Worm (Caenorhabditis elegans): ENCODE data around the gene idpp-9.
A peak's percentile ranks its signal among the peaks of the same experiment; 100 is the strongest.

Gene idpp-9

DNA sequence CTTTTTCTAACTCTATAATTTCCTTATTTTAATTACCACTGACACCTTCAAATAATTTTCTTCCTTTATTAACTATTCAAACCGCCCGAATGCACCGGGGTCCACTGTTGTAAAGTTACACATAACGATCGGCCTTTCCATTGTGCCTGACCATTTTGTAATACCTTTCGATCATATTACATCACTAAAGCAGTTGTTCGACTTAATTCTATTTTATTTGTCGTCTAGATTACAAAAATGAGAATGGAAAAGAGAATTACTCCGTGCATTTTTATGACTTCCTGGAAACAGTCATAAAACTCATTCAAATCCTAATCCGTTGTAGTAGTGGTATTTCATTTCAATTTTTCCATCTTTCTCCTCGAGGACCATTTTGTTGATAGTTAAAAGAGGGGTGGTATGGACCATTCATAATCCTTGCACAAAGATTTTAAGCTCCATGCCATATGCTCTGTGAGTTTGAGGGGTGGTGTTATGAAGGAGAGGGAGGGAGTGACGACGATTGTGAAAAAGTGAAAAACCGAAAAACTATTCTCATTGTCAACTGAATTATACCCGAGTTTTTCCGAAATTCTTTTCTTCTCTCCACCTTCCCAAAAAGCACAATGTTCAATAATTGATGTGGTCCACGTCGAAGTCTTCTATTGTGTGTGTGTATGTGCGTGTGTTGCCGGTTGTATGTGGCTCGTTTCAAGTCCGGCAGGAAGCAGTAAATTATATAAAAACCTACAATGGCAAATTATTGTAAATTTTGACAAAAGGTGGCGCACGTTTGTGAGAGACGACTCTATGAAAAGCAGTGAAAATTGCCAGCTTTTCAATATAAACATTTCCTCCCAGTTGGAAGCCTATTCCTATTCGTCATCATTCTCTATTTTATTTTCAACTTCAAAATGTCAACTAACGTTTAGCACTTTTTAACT lies 17.1 kb downstream of the idpp-9 start:
- TF ChIP-seq him-1 (tag; optimal IDR thresholded peaks at IDR 0.05) (peak; percentile 8), dao-5 (tag; optimal IDR thresholded peaks at IDR 0.05) (no peak)

DNA sequence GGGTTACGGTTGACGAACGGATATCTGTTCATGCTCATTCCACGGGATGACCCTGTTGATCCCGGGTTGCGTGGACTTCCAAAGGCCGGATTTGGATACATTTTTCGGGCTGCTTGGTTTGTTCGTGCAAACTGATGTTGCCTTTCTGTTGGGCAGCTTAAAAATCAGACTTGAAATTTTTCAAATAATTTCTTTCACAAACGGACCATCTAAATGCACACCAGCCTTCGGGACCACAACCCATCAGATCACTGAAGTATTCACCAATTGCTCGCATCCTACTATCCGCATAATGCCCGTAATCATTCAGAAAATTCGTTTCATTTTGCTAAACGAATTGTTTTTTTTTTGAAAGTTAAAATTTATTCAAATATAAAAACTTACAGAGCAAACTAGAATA lies 20.1 kb downstream of the idpp-9 start, which contains the start of gene F47F2.3:
Gene F47F2.3, minus strand, starts transcription at position 101 of the 400 bp plus-strand sequence.
- no peak for TF ChIP-seq him-1 (tag; optimal IDR thresholded peaks at IDR 0.05)
- TF ChIP-seq dao-5 (tag; optimal IDR thresholded peaks at IDR 0.05): no peak
- no peak for TF ChIP-seq W03F9.2 (tag; optimal IDR thresholded peaks at IDR 0.05)

DNA sequence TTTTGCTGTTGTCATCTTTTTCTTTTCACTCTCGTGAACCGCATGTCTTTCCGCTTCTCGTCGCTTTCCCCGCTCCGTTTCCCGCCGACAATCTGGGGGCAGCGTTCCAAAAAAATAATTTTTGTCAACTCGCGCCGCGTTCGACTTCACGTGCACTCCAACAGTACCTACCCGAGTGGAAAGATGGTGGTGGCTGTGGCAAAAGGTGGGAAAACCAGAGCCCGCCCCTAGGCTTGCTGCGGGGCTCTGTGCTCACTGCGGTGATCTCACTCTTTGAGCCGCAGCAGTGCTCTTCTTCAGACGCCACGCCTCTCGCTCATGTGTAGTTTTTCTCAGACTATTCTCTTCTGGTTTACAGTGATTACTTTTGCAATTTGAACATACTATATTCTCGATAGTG lies 28.1 kb downstream of the idpp-9 start:
- no peak for TF ChIP-seq dao-5 (tag; optimal IDR thresholded peaks at IDR 0.05)
- TF ChIP-seq him-1 (tag; optimal IDR thresholded peaks at IDR 0.05): no peak
- TF ChIP-seq W03F9.2 (tag; optimal IDR thresholded peaks at IDR 0.05): no peak

DNA sequence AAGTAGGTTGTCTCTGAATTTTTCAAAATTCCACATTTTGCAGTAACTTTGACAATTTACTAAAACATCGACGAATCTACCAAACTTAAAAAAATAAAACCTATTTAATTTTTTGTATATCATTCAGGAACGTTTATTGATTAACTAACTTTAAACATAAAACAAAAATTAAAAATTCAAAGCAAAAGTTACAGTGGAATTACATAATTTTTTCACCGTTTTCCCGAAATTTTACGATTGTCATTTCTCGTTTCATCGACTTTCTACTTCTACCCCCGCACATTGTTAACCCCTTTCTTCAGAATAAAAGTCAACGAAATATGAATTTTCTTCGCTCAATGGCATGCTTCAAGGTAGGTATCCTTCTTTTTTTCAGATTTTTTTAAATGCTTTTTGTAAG lies 37.4 kb downstream of the idpp-9 start, which contains the start of gene F47F2.1:
Gene F47F2.1, plus strand, starts transcription at position 301 of the 400 bp plus-strand sequence.
- TF ChIP-seq dao-5 (tag; optimal IDR thresholded peaks at IDR 0.05): no peak
- no peak for TF ChIP-seq W03F9.2 (tag; optimal IDR thresholded peaks at IDR 0.05)
- TF ChIP-seq him-1 (tag; optimal IDR thresholded peaks at IDR 0.05): no peak

DNA sequence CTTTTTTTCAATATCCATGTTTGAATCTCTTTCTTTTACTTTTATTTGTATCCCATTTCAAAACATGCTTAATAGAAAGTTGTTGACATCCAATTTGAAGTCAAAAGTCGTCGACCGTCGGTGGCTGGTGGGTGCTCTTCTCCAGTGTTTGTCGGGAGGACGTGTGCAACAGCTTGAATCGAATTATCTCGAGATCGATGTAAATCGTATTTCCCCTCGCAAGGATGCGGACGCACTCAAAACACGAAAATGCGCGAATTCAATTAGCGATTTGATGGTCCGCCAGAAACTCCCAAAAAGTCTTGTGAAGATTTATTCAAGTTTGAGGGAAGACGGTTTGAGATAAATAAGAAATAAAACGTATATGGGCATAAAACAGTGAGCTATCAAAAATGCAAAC lies 39.9 kb downstream of the idpp-9 start:
- TF ChIP-seq W03F9.2 (tag; optimal IDR thresholded peaks at IDR 0.05) (no peak), dao-5 (tag; optimal IDR thresholded peaks at IDR 0.05) (no peak), him-1 (tag; optimal IDR thresholded peaks at IDR 0.05) (no peak)

DNA sequence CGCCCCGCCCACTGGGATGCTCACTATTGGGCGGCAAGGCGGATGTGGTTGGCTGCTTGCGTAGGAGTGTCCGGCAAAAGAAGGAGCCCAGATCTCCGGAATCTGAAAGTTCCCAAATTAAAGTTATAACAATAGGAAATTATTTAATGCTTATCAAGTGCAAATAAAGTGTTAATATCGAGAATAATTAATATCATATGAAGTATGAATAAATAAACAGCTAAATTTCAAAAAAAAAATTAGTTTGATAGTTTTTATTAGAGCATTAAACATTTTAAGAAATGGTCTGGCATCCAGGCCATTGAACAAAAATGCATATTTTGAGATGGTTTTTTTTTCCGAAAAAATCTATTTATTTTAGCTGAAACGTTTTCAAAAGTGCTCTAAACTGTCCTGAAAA lies 42.2 kb downstream of the idpp-9 start, which contains the start of gene lim-4:
Gene lim-4, minus strand, starts transcription at position 101 of the 400 bp plus-strand sequence.
- TF ChIP-seq dao-5 (tag; optimal IDR thresholded peaks at IDR 0.05) (no peak), W03F9.2 (tag; optimal IDR thresholded peaks at IDR 0.05) (no peak), him-1 (tag; optimal IDR thresholded peaks at IDR 0.05) (no peak)

DNA sequence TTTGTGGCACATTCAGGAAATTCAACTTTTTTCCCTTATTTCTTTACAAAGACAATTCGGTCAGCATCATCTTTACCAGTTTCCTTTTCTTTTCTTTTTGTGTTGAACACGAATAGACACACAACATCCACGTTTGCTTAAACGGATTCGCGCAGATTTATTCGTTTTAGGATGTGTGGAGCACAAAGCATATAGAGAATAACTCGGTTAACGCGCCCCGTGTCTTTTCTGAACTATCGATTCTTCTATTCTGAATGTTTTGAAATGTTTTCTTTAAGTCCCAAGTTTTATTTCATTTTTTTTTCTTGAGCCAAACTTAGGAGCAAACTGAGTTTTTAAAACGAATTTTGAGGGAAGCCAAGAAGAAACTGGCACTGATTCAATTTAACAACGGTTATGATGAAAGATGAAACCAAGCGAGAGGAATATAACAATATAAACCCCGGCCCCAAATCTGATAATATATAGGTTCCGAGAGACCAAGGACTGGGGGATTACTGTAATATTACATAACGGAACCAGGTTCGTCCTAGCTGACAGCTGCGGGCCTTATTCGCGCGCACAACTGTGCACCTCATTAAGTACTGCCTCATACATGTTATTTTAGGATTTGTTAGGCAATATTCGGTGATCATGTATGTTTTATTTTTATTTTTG lies 43.9 kb downstream of the idpp-9 start:
- no peak for TF ChIP-seq him-1 (tag; optimal IDR thresholded peaks at IDR 0.05)
- TF ChIP-seq W03F9.2 (tag; optimal IDR thresholded peaks at IDR 0.05): no peak
- no peak for TF ChIP-seq dao-5 (tag; optimal IDR thresholded peaks at IDR 0.05)

DNA sequence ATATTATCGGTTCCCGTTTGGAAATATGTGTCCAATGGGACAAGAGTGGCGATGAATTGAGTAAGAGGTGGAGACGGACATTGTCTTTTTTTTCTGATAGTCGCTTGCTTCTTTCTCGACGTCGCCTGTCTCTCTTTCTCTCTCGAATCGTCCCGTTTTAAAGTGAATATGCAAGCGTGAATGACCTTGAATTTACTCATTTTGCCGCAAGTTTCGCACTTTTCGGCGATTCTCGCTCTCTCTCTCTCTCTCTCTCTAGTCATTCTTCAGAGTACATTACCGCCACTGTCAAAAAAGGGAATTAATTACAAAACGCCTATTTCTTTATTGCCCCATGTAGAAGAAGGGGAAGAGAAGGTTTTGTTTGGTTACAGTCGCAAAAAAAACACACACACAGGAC lies 47.9 kb downstream of the idpp-9 start:
- TF ChIP-seq him-1 (tag; optimal IDR thresholded peaks at IDR 0.05) (no peak), dao-5 (tag; optimal IDR thresholded peaks at IDR 0.05) (no peak), W03F9.2 (tag; optimal IDR thresholded peaks at IDR 0.05) (no peak)

DNA sequence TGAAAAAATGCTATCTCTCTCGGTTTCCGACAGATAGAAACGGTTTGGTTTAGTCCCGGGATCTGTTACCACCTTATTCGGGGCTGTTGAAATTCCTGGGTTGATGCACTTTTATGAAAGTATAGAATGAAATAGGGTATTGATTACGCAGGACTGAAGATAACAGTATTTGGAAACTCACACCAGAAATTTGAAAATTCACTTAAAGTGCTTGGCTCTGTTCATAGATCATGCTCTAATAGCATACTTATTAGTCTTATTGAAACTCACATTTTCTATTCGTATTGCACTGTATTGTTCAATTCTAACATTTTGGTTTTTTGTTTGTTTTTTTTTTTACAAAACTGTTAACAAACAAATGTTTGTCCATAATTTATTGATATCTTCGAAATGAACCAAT lies 49.5 kb downstream of the idpp-9 start:
- no peak for TF ChIP-seq W03F9.2 (tag; optimal IDR thresholded peaks at IDR 0.05)
- TF ChIP-seq dao-5 (tag; optimal IDR thresholded peaks at IDR 0.05): no peak
- no peak for TF ChIP-seq him-1 (tag; optimal IDR thresholded peaks at IDR 0.05)

Measured in whole organism, L4/young adult.